Fruit fly (Drosophila melanogaster): ENCODE measurements around the gene Cpsf5.
A peak's percentile ranks its signal among the peaks of the same experiment; 100 is the strongest.

The Cpsf5 gene

DNA sequence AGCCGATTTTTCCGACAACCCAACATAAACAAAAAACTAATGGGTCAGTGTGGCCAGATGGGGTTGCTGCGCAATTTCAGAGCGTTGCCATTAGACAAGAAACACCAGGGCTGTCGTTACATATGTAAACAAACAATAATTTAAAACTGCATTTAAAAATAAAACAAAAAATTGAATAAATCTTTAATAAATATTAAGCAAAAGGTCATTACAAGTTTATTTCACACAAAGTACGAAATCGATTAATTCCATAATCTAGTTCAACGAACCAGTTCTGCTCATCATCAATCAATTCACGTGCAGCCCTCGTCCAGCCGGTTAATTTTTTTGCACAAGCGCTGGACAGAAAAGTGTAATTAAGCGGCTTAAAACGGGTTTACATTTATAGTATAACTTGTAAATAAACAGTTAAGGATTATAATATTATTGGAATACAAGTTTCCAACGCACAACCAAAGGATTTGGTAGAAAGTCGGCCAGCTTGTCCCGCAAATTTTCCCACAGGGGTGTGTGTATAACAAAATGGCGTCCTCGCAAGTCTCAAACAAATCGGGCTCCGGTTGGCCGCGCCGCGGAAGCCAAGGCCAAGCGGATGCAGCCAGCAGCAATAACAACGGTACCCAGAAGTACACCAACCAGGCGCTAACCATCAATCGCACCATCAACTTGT lies at the start of gene Cpsf5, which contains the start of gene CG4022:
Gene Cpsf5, plus strand, starts transcription at position 285 of the 670 bp plus-strand sequence.
Gene CG4022, minus strand, starts transcription at position 79 of the 670 bp plus-strand sequence.
- TF ChIP-seq ttk (optimal IDR thresholded peaks at IDR 0.05) (no peak), Myc (optimal IDR thresholded peaks at IDR 0.05) (no peak), Sin3A (optimal IDR thresholded peaks at IDR 0.05) (no peak), psq (optimal IDR thresholded peaks at IDR 0.05) (no peak), insv (optimal IDR thresholded peaks at IDR 0.05) (no peak), h (optimal IDR thresholded peaks at IDR 0.05) (no peak)

DNA sequence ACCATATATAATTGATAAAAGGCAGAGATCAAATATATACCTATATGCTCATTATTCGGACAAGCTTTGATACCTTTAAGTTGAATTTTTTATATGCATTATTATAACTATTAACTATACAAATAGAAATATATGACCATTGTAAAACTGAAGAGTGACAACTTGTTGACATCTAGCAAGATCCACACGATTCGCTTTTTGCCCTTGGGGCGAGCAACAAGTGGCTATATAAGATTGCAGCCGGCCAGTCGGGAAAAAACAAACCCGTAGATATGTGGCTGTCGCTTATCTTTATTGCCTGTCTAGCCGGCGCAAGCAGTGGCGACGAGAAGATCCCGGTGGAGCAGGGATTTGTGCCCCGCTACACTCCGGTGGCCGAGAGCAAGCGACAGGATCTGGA lies 48.9 kb upstream of the Cpsf5 start, which contains the start of gene CG34456:
Gene CG34456, plus strand, starts transcription at position 215 of the 400 bp plus-strand sequence.
- TF ChIP-seq psq (optimal IDR thresholded peaks at IDR 0.05) (no peak), ttk (optimal IDR thresholded peaks at IDR 0.05) (no peak), h (optimal IDR thresholded peaks at IDR 0.05) (no peak), insv (optimal IDR thresholded peaks at IDR 0.05) (no peak), Myc (optimal IDR thresholded peaks at IDR 0.05) (no peak), Sin3A (optimal IDR thresholded peaks at IDR 0.05) (no peak)

DNA sequence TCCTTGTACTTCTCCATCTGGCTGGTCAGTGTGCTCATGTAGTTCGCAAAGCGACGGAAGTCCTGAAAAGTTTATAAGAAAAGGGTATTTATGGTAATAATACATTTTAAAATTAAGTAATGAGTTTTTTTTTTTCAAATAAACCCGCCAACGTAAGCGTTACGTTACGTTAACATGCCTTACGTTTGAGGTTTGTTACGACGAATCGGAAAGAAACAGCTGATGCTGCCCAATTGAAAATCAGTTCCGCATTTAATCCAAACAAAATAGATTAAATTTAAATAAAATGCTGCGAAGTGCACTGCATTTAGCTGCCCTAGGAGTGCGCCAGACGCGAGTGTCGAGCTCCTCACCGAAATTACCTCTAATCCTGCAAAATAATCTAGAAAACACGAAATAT lies 46.7 kb upstream of the Cpsf5 start, which contains the start of gene mRRF1:
Gene mRRF1, plus strand, starts transcription at position 220 of the 400 bp plus-strand sequence.
- TF ChIP-seq psq (optimal IDR thresholded peaks at IDR 0.05) (no peak), Myc (optimal IDR thresholded peaks at IDR 0.05) (no peak), Sin3A (optimal IDR thresholded peaks at IDR 0.05) (no peak), h (optimal IDR thresholded peaks at IDR 0.05) (no peak), insv (optimal IDR thresholded peaks at IDR 0.05) (no peak), ttk (optimal IDR thresholded peaks at IDR 0.05) (no peak)

DNA sequence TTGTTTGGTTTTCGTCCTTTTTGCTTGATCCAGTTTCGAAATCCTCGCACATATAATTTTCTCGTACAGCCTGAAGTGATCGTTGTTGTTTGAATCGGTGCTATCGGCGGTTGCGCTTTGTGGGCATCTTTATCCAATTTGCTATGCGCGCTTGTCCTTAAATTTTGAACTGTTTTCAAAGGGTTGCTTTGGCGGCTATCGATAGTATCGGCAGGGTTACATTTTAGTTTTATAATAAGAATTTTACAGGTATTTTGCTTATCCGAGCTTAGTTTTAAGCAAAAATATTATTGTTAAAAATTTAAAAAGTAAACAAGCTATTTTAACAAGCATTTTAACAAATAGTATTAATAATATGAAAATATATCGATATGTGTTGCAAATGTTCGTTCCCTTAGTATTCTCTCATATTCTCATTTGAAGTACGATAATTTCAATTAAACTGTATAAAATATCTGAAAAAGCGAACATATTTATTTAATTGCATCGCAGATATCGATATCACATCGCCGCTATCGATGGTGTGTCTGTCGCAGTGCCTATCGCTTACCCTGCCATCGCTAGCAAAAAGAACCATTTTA lies 43.9 kb upstream of the Cpsf5 start, which contains the start of the genes Klp67A and CG4452:
Gene Klp67A, minus strand, starts transcription at position 197 of the 581 bp plus-strand sequence.
Gene CG4452, plus strand, starts transcription at position 528 of the 581 bp plus-strand sequence.
- TF ChIP-seq h (optimal IDR thresholded peaks at IDR 0.05), result no peak
- peak; percentile 70 for TF ChIP-seq psq (optimal IDR thresholded peaks at IDR 0.05)

DNA sequence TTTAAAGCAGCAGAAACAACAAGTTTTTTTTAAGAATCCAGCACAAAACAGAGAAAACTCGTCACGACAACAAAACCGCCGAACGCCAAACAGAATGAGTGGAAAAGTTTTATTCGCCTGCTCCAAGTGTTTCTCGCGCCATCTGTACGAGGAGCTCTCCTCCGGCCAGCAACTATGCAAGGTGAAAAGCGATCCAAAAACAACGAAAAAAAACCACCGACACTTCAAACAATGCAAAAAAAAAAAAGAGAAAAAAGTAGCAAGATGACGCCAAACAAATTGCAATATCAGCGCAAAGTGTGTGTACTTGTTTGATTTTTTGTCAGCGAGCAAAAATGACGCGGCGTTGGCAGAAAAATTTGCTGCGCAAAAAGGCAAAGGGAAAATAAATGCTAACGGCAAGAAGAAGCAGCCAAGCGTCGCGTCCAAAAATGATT lies 43.4 kb upstream of the Cpsf5 start:
- TF ChIP-seq h (optimal IDR thresholded peaks at IDR 0.05) (no peak), insv (optimal IDR thresholded peaks at IDR 0.05) (no peak), Myc (optimal IDR thresholded peaks at IDR 0.05) (no peak), ttk (optimal IDR thresholded peaks at IDR 0.05) (no peak), psq (optimal IDR thresholded peaks at IDR 0.05) (no peak), Sin3A (optimal IDR thresholded peaks at IDR 0.05) (no peak)

DNA sequence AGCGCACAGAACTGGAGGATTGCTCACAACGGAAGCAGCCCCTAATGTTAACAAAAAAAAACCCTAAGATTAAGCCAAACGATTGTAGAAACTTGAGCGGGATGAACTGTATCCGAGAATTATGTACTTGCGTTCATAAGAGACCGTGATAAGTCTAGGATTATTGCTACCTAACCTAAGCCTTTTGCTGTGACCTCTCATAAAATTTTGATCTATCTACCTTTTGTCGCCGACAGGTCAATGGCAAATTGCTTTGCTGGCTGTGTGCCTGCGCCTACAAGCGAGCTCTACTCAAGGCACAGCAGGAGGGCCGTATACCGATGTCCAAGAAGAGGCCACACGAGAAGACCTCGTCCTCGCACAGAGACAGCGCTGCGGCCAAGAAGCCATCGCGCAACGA lies 42.2 kb upstream of the Cpsf5 start:
- TF ChIP-seq psq (optimal IDR thresholded peaks at IDR 0.05) (no peak), Myc (optimal IDR thresholded peaks at IDR 0.05) (no peak), insv (optimal IDR thresholded peaks at IDR 0.05) (no peak), ttk (optimal IDR thresholded peaks at IDR 0.05) (no peak), h (optimal IDR thresholded peaks at IDR 0.05) (no peak), Sin3A (optimal IDR thresholded peaks at IDR 0.05) (no peak)

DNA sequence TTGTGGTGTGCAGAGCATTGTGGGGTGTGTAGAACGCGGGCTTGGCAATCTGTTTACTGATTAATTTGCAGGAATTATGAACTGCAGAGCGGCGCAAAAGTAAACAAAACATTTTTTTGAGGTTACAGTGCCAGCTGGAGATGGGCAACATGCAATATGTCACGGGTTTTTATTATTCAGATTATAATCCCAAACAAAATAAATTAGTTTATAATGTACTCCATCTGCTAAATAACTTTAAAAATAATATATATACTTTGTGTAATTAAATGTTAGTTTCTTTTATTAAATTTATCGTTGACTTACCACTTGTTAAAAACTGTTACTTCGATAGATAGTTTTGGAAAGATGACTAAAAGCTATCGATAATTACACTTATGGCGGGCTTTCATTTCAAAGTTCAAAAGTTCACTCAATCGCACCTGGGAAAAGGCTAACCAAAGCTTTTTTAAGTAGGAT lies 39.9 kb upstream of the Cpsf5 start, which contains the start of gene Fdx1:
Gene Fdx1, minus strand, starts transcription at position 332 of the 459 bp plus-strand sequence.
- TF ChIP-seq h (optimal IDR thresholded peaks at IDR 0.05) (no peak), insv (optimal IDR thresholded peaks at IDR 0.05) (no peak), psq (optimal IDR thresholded peaks at IDR 0.05) (no peak), Sin3A (optimal IDR thresholded peaks at IDR 0.05) (no peak), ttk (optimal IDR thresholded peaks at IDR 0.05) (no peak), Myc (optimal IDR thresholded peaks at IDR 0.05) (no peak)

DNA sequence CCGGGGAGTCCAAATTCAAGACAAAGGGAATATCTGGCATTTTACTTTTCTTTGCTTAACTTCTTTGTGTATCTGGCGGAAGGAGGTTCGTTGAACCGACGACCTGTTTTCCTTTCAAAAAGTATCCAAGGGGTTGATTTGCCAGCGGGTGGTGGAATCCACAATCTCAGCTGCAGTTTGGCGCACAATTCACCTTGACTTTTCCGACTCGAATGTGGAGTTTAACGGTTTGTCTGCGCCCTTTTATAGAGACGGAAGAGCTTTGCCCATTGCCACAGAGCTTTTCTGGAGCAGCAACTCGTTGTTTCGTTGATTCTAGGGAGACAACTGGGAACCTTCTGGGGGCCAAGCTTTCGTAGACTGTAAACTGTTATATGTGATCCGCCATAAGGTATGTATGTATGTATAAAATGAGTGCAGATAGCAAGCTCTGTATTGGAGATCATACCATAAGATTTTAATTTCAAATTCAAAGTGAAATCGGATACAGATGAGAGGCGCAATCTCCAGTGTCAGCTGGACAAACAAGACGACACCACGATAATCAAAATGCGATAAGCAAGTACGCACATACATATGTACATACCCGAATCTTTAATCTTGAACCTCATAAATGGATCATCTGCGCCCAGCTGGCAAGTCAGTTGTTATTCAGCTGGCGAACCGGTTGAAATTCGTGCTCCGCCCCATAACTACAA lies 38.4 kb upstream of the Cpsf5 start, which contains the start of the genes Hsp67Bc, CG4456 and Hsp22:
Gene Hsp67Bc, minus strand, starts transcription at position 220 of the 698 bp plus-strand sequence.
Gene CG4456, plus strand, starts transcription at position 445 of the 698 bp plus-strand sequence.
Gene Hsp22, plus strand, starts transcription at position 654 of the 698 bp plus-strand sequence.
- TF ChIP-seq Sin3A (optimal IDR thresholded peaks at IDR 0.05) (no peak), Myc (optimal IDR thresholded peaks at IDR 0.05) (no peak), ttk (optimal IDR thresholded peaks at IDR 0.05) (no peak), insv (optimal IDR thresholded peaks at IDR 0.05) (no peak), h (optimal IDR thresholded peaks at IDR 0.05) (no peak), psq (optimal IDR thresholded peaks at IDR 0.05) (no peak)

DNA sequence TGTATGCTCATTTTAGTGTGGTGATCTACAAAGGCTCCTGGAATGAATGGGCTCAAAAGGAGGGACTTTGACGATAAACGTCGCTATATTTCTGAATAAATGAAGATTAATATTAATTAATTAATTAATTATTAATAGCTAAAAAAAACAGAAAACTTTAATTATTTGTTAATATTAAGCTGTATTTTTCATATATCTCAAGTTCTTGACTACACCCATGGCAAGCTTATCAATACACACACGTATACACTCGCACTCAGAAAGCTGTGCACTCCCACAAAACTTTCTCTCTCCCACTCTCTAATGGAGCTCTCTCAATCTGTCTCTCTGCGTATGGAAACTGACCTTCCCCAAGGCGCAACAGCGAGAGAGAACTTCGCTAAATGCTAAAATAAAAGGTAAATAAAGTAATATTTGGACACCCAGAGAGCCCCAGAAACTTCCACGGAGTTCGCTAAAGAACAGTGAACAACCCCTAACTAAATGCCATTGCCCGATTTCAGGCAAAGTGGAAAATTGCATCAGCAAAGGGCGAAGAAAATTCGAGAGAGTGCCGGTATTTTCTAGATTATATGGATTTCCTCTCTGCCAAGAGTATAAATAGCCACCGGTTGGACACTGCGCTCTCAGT lies 37.3 kb upstream of the Cpsf5 start:
- no peak for TF ChIP-seq h (optimal IDR thresholded peaks at IDR 0.05)
- no peak for TF ChIP-seq insv (optimal IDR thresholded peaks at IDR 0.05)
- no peak for TF ChIP-seq Myc (optimal IDR thresholded peaks at IDR 0.05)
- TF ChIP-seq ttk (optimal IDR thresholded peaks at IDR 0.05), result no peak
- TF ChIP-seq Sin3A (optimal IDR thresholded peaks at IDR 0.05), result no peak
- no peak for TF ChIP-seq psq (optimal IDR thresholded peaks at IDR 0.05)

DNA sequence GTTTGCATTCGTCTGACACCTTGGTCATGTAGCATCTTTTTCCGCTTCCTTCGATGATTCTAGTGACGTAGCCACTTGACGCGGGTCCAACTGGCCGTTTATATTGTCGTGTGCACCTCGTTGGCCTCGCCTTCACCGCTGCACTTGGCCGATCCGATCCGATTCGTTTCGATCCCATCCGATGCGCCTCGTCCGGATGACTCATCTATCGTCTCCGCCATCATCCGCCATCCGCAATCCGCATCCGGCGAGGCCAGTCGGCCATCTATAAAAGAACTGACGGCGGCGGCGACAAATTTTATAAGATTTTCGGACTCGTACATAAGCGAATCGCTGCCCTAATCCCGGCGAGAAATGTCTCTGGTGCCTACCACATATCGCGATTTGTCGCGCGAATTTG lies 35.7 kb upstream of the Cpsf5 start, which contains the start of gene CG4461:
Gene CG4461, plus strand, starts transcription at position 301 of the 400 bp plus-strand sequence.
- TF ChIP-seq psq (optimal IDR thresholded peaks at IDR 0.05) (no peak), insv (optimal IDR thresholded peaks at IDR 0.05) (no peak), h (optimal IDR thresholded peaks at IDR 0.05) (no peak), Sin3A (optimal IDR thresholded peaks at IDR 0.05) (no peak), ttk (optimal IDR thresholded peaks at IDR 0.05) (no peak), Myc (optimal IDR thresholded peaks at IDR 0.05) (no peak)

DNA sequence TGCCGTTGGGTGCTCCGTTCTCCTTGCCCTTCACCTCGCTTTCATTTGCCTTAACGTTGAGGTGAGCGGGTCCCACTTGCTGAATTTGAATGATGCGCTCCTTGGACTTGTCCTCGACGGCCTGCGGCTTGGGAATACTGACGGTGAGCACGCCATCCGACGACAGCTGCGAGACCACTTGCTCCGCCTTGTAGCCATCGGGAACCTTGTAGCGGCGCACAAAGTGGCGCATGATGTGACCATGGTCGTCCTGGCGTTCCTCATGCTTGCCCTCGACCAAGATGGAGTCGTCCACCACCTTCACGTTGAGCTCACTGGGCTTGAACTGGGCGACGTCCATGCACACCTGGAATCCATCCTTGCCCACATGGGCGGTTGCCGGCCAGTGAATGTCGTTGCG lies 34.3 kb upstream of the Cpsf5 start:
- TF ChIP-seq Myc (optimal IDR thresholded peaks at IDR 0.05) (no peak), insv (optimal IDR thresholded peaks at IDR 0.05) (no peak), h (optimal IDR thresholded peaks at IDR 0.05) (no peak), Sin3A (optimal IDR thresholded peaks at IDR 0.05) (no peak), psq (optimal IDR thresholded peaks at IDR 0.05) (no peak), ttk (optimal IDR thresholded peaks at IDR 0.05) (no peak)

All from Kc167 (cell line).